Worm (Caenorhabditis elegans): ENCODE results near the gene athp-1.

DNA sequence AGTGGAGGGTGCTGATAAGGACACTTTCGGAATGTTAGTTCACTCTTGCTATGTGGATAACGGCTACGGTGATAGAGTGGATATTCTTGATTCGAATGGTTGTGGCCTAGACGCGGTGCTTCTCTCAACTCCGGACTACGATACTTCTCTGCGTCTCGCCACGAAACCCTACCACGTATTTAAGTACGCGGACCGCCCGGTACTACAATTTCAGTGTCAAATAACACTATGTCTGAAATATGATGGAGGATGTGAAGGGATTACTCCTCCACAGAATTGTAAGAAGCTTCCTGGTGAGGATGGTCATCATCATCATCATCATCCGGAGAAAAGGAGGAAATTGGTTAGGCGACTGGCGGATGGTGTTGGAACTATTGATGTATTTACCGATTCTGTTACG, 33.4 kb downstream of the athp-1 start:
- no peak for TF ChIP-seq pat-9 (tag; optimal IDR thresholded peaks at IDR 0.05)
- no peak for TF ChIP-seq ceh-9 (tag; optimal IDR thresholded peaks at IDR 0.05)
- TF ChIP-seq pqm-1 (tag; optimal IDR thresholded peaks at IDR 0.05), result no peak
- no peak for TF ChIP-seq odd-2 (tag; optimal IDR thresholded peaks at IDR 0.05)
